Worm (Caenorhabditis elegans): ENCODE data around the gene T11F8.5.

Gene T11F8.5

DNA sequence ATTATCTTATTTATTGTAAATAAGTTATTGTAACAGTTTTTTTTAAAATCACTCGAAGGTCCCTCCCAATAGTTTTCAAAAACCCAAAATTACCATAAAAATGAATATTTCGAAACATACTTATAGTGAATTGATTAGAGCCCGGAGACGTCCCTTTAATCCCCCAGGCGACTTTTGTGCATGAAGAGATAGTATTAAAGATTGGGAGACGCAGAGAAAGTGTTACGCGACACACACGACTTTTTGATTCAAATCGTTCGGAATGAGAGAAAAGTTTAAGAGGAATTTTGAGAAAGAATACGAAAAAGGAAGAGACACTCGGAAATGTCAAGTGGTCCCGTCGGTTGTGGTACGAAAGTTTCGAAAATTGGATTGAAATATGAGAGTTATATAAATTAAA lies 10.3 kb downstream of the T11F8.5 start:
- TF ChIP-seq dao-5 (tag; optimal IDR thresholded peaks at IDR 0.05), result no peak
- no peak for TF ChIP-seq him-1 (tag; optimal IDR thresholded peaks at IDR 0.05)
- no peak for TF ChIP-seq W03F9.2 (tag; optimal IDR thresholded peaks at IDR 0.05)

DNA sequence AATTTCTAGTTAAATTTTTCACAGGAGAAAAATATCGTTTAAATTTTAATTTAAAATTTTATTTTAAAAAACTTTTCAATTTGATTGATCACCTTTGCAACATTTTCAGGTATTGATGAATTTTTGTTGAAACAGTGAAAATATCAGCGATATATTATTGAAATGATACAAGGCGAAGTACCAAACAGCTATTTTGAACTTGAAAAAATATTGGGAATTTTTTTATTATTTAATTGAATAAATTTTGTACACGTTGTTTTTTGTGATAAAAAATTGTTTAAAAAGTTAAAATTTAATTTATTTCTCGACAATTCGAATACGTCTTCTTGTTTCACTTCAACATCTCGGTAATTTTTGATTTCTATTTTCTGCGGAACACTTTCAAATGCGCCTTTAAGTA lies 10.9 kb downstream of the T11F8.5 start, which contains the start of gene B0273.1:
TSS of gene B0273.1 (plus strand) at position 301 of the 400 bp plus-strand sequence.
- TF ChIP-seq W03F9.2 (tag; optimal IDR thresholded peaks at IDR 0.05), result no peak
- TF ChIP-seq dao-5 (tag; optimal IDR thresholded peaks at IDR 0.05), result no peak
- no peak for TF ChIP-seq him-1 (tag; optimal IDR thresholded peaks at IDR 0.05)

DNA sequence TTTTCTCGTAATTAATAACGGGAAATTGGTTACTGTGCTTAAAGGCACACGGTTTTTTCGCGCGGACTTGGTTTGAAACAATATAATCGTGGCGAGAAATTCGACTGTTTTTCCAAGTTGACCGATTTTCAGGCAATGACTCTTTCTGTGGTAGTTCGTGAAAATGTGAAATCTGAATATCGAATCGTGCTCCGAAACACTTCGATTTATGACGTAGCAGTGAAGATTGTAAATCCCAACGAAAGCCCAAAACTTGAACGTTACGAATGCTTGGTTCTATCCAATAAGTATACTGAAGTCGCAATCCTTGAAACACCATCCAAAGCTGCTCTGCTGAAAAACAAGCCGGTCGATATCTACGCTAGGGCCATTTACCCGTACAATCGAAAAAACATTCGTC lies 11.3 kb downstream of the T11F8.5 start:
- TF ChIP-seq W03F9.2 (tag; optimal IDR thresholded peaks at IDR 0.05) (no peak), him-1 (tag; optimal IDR thresholded peaks at IDR 0.05) (no peak), dao-5 (tag; optimal IDR thresholded peaks at IDR 0.05) (no peak)

DNA sequence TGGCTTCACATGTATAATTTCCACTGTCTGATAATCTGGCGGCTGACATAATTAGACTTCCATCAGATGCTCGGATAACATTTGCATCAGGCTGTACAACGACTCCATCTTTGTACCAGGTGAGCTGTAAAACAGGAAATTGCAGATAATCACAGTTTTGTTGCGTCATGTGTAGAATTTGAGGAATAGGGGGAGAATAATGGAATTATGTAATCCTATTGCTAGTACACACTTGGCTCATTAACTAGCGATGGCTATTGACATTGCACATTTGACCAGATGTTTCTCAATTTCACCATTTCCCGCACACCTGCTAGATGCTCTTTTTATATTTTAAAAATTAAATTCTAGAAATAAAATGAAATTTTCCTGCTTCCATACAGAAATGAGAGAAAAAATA lies 18.6 kb downstream of the T11F8.5 start:
- TF ChIP-seq him-1 (tag; optimal IDR thresholded peaks at IDR 0.05), result no peak
- no peak for TF ChIP-seq W03F9.2 (tag; optimal IDR thresholded peaks at IDR 0.05)
- TF ChIP-seq dao-5 (tag; optimal IDR thresholded peaks at IDR 0.05), result no peak

DNA sequence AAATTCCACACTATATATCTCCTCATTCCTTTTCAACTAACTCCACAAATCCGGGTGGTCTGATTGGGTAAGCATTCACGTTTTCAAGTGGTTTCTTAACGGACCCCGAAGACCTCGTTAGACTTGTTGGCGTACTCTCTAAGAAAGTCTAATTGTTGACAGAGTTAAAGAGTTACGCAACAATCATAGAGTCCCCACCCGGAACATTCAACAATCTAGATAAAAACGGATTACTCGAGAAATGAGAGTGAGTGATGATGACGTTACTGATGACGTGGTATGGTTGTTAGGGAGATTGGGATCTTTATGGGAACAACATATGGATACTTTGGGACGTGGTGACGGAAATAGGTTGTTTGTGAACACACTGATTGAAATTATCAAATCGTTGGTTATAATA lies 19.8 kb downstream of the T11F8.5 start:
- no peak for TF ChIP-seq dao-5 (tag; optimal IDR thresholded peaks at IDR 0.05)
- TF ChIP-seq W03F9.2 (tag; optimal IDR thresholded peaks at IDR 0.05), result no peak
- no peak for TF ChIP-seq him-1 (tag; optimal IDR thresholded peaks at IDR 0.05)

DNA sequence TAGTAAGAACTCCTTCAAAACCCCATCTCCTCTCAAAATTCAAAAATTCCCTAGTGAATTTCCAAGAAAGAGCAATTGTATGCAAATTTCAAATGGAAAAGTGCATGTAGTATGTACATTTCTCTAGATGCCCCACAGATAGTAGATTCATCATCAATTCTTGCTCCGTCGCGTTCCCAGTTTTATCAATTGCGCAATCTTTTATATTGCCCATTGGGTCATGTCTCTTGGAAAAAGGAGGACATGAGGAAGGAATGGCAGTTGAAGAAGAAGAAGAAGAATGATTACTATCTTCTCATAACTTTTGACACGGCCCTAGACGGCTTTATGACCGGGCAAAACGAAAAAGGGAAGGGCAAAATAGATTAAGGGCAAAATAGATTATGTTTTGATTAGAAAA lies 23.8 kb downstream of the T11F8.5 start:
- TF ChIP-seq W03F9.2 (tag; optimal IDR thresholded peaks at IDR 0.05), result no peak
- no peak for TF ChIP-seq him-1 (tag; optimal IDR thresholded peaks at IDR 0.05)
- no peak for TF ChIP-seq dao-5 (tag; optimal IDR thresholded peaks at IDR 0.05)

DNA sequence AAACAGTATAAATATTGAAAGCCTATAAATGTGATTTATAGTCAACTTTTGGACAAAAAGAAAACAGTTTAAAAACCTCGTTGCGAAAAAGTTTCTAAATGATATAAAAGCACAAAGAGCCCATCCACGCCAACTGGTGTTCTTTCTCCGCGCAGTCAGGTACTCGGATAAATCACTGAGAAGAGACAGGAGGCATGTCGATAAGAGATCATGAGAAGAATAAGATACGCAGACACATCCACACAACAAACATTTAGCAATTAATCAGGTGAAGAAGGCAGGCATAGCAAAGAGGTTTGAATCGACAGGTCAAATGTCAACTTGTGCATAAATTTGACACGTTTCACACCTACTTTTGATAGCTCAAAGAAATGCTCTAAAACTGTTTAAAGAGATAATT lies 24.9 kb downstream of the T11F8.5 start:
- TF ChIP-seq dao-5 (tag; optimal IDR thresholded peaks at IDR 0.05), result no peak
- TF ChIP-seq him-1 (tag; optimal IDR thresholded peaks at IDR 0.05), result no peak
- TF ChIP-seq W03F9.2 (tag; optimal IDR thresholded peaks at IDR 0.05), result no peak

DNA sequence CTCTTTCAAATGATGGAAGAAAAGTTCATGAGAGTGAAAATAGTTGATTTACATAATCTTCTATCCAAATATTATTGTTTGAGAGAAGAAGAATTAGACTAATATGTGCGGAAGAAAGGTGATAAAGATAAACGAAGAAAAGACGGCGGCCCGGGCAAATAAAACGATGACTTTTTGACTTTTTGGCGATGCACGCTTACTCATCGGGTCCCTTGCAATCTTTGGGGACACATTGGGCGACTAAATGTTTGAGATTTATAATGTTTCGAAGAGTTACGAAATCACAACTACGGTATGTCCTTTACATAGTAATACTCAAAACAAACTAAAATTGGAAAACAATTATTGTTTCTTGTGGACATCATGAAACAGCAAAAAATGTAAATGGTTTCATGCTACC lies 32.0 kb downstream of the T11F8.5 start:
- TF ChIP-seq W03F9.2 (tag; optimal IDR thresholded peaks at IDR 0.05) (no peak), dao-5 (tag; optimal IDR thresholded peaks at IDR 0.05) (no peak), him-1 (tag; optimal IDR thresholded peaks at IDR 0.05) (no peak)

DNA sequence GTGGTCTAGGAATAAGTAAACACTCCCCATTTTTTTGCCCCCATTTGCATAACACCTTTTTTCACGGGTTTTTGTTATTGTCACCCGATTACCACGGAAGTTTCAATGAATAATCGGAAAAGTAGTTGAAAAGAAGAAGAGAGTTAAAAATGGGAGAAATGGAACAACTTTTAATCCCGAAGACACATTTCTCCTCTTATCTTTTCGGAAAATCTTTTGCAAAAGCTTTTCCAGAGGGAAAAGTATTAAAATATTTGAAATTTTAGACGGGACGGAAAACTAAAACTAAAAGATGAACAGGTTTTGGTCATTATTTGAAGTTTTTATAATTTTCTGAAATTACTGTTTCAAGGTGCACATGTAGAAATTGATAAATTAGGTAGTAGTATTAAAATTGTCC lies 36.2 kb downstream of the T11F8.5 start:
- TF ChIP-seq dao-5 (tag; optimal IDR thresholded peaks at IDR 0.05) (no peak), W03F9.2 (tag; optimal IDR thresholded peaks at IDR 0.05) (no peak), him-1 (tag; optimal IDR thresholded peaks at IDR 0.05) (no peak)

DNA sequence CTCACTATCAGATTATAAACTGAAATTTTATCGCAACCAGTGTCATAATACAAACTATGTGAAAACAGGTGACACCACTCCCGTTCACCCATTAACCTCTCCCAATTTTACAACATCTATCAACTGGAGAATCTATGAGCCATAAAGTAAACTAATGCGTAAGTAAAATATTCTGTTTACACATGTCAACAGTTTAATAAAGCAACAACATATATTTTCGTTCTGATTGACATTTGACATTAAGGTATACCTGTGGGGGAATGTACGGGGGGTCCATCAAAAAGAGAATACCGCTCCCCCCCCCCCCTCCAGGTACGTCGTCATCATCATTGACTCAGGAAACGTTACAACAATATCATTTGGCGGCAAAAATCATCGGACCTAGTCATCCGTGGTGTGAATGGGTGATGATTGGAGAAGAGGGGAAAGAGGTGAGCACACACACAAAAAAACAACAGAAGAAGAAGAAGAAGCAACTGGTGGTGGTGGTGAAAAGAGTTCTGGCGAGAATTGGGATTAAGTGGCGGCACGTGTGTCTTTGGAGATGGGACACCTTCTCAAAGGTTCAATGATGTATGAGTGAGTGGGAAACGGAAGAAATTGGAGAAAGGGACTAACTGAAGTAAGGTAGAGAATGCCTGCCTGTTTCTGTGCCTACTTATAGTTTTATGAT lies 44.0 kb downstream of the T11F8.5 start:
- TF ChIP-seq him-1 (tag; optimal IDR thresholded peaks at IDR 0.05) (no peak), W03F9.2 (tag; optimal IDR thresholded peaks at IDR 0.05) (no peak), dao-5 (tag; optimal IDR thresholded peaks at IDR 0.05) (no peak)

DNA sequence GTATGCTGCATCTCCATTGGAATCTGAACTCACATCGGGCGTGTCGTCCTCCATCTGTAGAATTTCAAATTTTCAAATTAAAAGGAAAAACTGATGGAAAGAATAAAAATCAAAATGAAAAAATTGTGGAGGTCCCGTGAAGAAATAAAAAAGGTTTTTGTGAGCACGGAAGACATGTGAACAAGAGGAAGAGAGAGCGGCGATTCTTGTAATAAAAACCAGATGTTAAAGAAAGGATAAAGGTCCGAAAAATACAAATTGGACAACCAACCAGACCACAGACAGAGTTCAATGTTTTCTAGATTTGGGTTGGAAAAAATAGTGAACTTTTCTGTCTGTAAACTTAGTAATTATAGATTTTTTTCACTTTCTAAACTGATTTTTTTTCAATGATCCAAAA lies 45.5 kb downstream of the T11F8.5 start, which contains the start of gene unc-5:
TSS of gene unc-5 (minus strand) at position 54 of the 400 bp plus-strand sequence.
- TF ChIP-seq W03F9.2 (tag; optimal IDR thresholded peaks at IDR 0.05), result no peak
- TF ChIP-seq dao-5 (tag; optimal IDR thresholded peaks at IDR 0.05), result no peak

DNA sequence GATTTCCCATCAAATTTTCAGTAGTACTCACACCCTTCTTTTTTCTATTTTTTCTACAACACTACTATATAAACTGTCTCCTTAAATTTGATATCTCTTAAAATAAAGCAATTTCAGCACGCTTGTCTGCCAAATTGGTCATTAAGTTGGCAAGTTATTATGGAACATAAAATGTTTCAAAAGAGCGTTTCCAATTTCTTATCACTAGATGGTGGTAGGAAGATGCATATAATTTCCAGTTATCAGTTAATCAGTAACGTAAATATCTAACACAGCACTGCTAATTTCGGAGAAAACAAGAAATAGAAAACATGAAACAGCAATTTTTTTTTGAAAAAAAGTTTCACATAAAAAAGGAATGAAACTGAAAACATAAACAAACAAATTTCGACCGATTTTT lies 48.2 kb downstream of the T11F8.5 start:
- TF ChIP-seq him-1 (tag; optimal IDR thresholded peaks at IDR 0.05) (no peak), dao-5 (tag; optimal IDR thresholded peaks at IDR 0.05) (no peak), W03F9.2 (tag; optimal IDR thresholded peaks at IDR 0.05) (no peak)

DNA sequence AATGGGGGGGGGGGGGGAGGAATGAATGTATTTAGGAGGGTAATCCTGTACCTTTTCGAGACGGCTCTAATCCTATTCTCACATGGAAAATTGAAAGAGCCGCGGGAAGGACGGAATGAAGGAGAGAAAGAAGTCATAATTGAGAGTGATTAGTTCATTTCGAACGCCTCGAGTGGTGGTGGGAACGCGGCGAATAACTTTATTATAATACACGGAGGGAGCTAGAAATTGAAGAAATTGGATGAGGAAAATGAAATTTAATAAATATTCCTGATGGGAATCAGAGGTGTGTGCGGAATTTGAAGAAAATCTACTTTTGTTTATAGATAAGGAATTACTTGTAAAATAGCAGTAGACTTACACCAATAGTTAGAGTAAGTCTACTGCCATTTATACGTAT lies 50.7 kb downstream of the T11F8.5 start:
- TF ChIP-seq him-1 (tag; optimal IDR thresholded peaks at IDR 0.05), result no peak
- no peak for TF ChIP-seq dao-5 (tag; optimal IDR thresholded peaks at IDR 0.05)
- no peak for TF ChIP-seq W03F9.2 (tag; optimal IDR thresholded peaks at IDR 0.05)

Data from whole organism, L4/young adult.